Worm (Caenorhabditis elegans): Measurements from ENCODE around the gene F36H12.10.

DNA sequence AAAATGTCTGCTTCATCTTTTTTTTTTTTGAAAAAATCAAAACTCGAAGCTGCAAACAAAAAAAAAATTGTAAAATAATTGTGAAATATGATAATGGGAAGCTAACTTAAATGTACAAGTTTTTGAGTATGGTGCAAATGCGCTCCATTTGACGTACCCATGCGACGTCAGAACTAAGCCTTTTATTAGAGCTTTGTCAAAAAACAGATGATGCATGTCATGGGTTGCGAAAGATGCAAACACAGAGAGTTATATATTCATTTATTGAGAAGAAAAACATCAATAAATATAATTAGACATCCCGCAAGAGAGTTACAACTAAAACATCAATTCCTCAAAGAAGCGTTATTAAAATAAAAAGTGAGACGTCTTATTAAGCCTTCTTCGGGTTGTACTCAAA, 39.9 kb upstream of the F36H12.10 start:
- TF ChIP-seq pag-3 (tag; optimal IDR thresholded peaks at IDR 0.05; ENCODE audit: borderline replicate concordance, insufficient read depth) = no peak
- TF ChIP-seq elt-3 (tag; optimal IDR thresholded peaks at IDR 0.05) = no peak
- TF ChIP-seq lsy-2 (tag; optimal IDR thresholded peaks at IDR 0.05) = no peak
- TF ChIP-seq alr-1 (tag; optimal IDR thresholded peaks at IDR 0.05; ENCODE audit: borderline replicate concordance) = no peak
- no peak for TF ChIP-seq mdl-1 (tag; optimal IDR thresholded peaks at IDR 0.05)
